Worm (Caenorhabditis elegans) whole organism, L4 larva: Measurements from ENCODE around the gene clec-67.
A peak's percentile ranks its signal among the peaks of the same experiment; 100 is the strongest.

ENCODE experiments used
- F26F4.8 ChIP-seq: fragments of 200-800 bp; sonication (Bioruptor generic); conservative IDR thresholded peaks from 2 replicates; pipeline ENCODE4 v1.3.6; 2022; ENCODE audit warnings: missing genetic modification characterization, missing compliant biosample characterization
- T20F7.1 ChIP-seq: fragments of 200-800 bp; sonication (Bioruptor generic); optimal IDR thresholded peaks from 2 replicates; lab custom pipeline; 2018; ENCODE audit warnings: mild to moderate bottlenecking, missing genetic modification characterization, missing compliant biosample characterization
- T26A8.4 ChIP-seq: fragments of 200-800 bp; sonication (Bioruptor generic); IDR thresholded peaks from 2 replicates; pipeline ENCODE4 v1.3.6; 2022; ENCODE audit warnings: missing genetic modification characterization, missing compliant biosample characterization
- arid-1 ChIP-seq: fragments of 200-800 bp; sonication (Bioruptor generic); conservative IDR thresholded peaks from 2 replicates; pipeline ENCODE4 v1.3.6; 2022; ENCODE audit warnings: missing genetic modification reagents, missing genetic modification characterization, missing compliant biosample characterization
- ceh-20 ChIP-seq: fragments of 200-800 bp; sonication (Bioruptor generic); IDR thresholded peaks from 2 replicates; pipeline ENCODE4 v1.3.6; 2022; ENCODE audit warnings: missing genetic modification reagents, missing genetic modification characterization, missing compliant biosample characterization
- ceh-44 ChIP-seq: fragments of 200-800 bp; sonication (Bioruptor generic); IDR thresholded peaks from 2 replicates; pipeline ENCODE4 v1.3.6; 2022; ENCODE audit warnings: missing genetic modification reagents, missing genetic modification characterization, missing compliant biosample characterization
- ceh-62 ChIP-seq: sonication (generic microtip); optimal IDR thresholded peaks from 2 replicates; lab custom pipeline; 2017; ENCODE audit warnings: missing biosample characterization, missing genetic modification characterization
- cey-2 ChIP-seq: sonication (generic microtip); optimal IDR thresholded peaks from 3 replicates; lab custom pipeline; 2017; ENCODE audit warnings: missing genetic modification characterization, mild to moderate bottlenecking, missing compliant biosample characterization, antibody characterized with exemption, borderline replicate concordance; ENCODE audit not compliant: insufficient read depth
- ctbp-1 ChIP-seq: fragments of 200-800 bp; sonication (Bioruptor generic); IDR thresholded peaks from 2 replicates; pipeline ENCODE4 v1.3.6; 2022; ENCODE audit warnings: missing genetic modification reagents, missing genetic modification characterization, missing compliant biosample characterization
- daf-12 ChIP-seq: fragments of 150-350 bp; optimal IDR thresholded peaks from 2 replicates; lab custom pipeline; 2014; ENCODE audit warnings: missing biosample characterization, missing genetic modification reagents, missing genetic modification characterization
- daf-16 ChIP-seq, 3 experiments: sonication (generic microtip); optimal IDR thresholded peaks; 2 replicates each; lab custom pipeline; 2016 to 2017; ENCODE audit warnings: missing genetic modification characterization in 3 of 3, missing genetic modification reagents in 3 of 3, mild to moderate bottlenecking in 2 of 3, missing compliant biosample characterization in 2 of 3, missing biosample characterization in 1 of 3, moderate library complexity in 1 of 3
- daf-19 ChIP-seq: fragments of 200-800 bp; sonication (Bioruptor generic); conservative IDR thresholded peaks from 2 replicates; pipeline ENCODE4 v1.3.6; 2022; ENCODE audit warnings: missing genetic modification characterization, missing compliant biosample characterization
- dmd-6 ChIP-seq: fragments of 200-800 bp; sonication (Bioruptor generic); IDR thresholded peaks from 2 replicates; pipeline ENCODE4 v1.3.6; 2022; ENCODE audit warnings: missing genetic modification reagents, missing genetic modification characterization, missing compliant biosample characterization
- dpl-1 ChIP-seq: fragments of 150-350 bp; optimal IDR thresholded peaks from 2 replicates; lab custom pipeline; 2014; ENCODE audit warnings: missing biosample characterization, missing genetic modification reagents, missing genetic modification characterization
- dve-1 ChIP-seq: sonication (generic microtip); optimal IDR thresholded peaks from 2 replicates; lab custom pipeline; 2017; ENCODE audit warnings: antibody characterized with exemption, mild to moderate bottlenecking, missing genetic modification characterization, missing compliant biosample characterization; ENCODE audit not compliant: insufficient read depth
- fos-1 ChIP-seq: fragments of 150-350 bp; optimal IDR thresholded peaks from 2 replicates; lab custom pipeline; 2014; ENCODE audit warnings: missing biosample characterization, missing genetic modification characterization
- hif-1 ChIP-seq, 2 experiments: sonication (generic microtip); optimal IDR thresholded peaks; 2 replicates each; lab custom pipeline; 2016 to 2017; ENCODE audit warnings: missing compliant biosample characterization in 2 of 2, missing genetic modification characterization in 2 of 2, missing genetic modification reagents in 2 of 2, missing genotype in 2 of 2, mild to moderate bottlenecking in 1 of 2
- hlh-11 ChIP-seq: fragments of 200-800 bp; sonication (Bioruptor generic); optimal IDR thresholded peaks from 2 replicates; lab custom pipeline; 2018; ENCODE audit warnings: mild to moderate bottlenecking, missing genetic modification characterization, missing compliant biosample characterization
- lin-1 ChIP-seq: fragments of 200-800 bp; sonication (Bioruptor generic); IDR thresholded peaks from 2 replicates; pipeline ENCODE4 v1.3.6; 2022; ENCODE audit warnings: missing genetic modification reagents, missing genetic modification characterization, missing compliant biosample characterization
- lin-29 ChIP-seq: fragments of 200-800 bp; sonication (Bioruptor generic); IDR thresholded peaks from 2 replicates; pipeline ENCODE4 v1.3.6; 2022; ENCODE audit warnings: missing genetic modification reagents, missing genetic modification characterization, missing compliant biosample characterization
- lin-38 ChIP-seq: fragments of 200-800 bp; sonication (Bioruptor generic); IDR thresholded peaks from 2 replicates; pipeline ENCODE4 v1.3.6; 2022; ENCODE audit warnings: missing genetic modification reagents, missing genetic modification characterization, missing compliant biosample characterization
- lir-3 ChIP-seq: sonication (generic microtip); optimal IDR thresholded peaks from 2 replicates; lab custom pipeline; 2016; ENCODE audit warnings: mild to moderate bottlenecking, missing genetic modification characterization, missing compliant biosample characterization
- lsy-2 ChIP-seq, 2 experiments: fragments of 150-350 bp in 1 of 2; sonication (generic microtip) in 1 of 2; optimal IDR thresholded peaks; 2 replicates each; lab custom pipeline; 2014 to 2017; ENCODE audit warnings: missing biosample characterization in 2 of 2, missing genetic modification characterization in 2 of 2
- mdl-1 ChIP-seq, 2 experiments: fragments of 150-350 bp in 1 of 2; sonication (generic microtip) in 1 of 2; optimal IDR thresholded peaks; 2 replicates each; lab custom pipeline; 2014 to 2017; ENCODE audit warnings: missing biosample characterization in 2 of 2, missing genetic modification characterization in 2 of 2
- mxl-3 ChIP-seq: fragments of 200-800 bp; sonication (Bioruptor generic); optimal IDR thresholded peaks from 2 replicates; lab custom pipeline; 2018; ENCODE audit warnings: mild to moderate bottlenecking, missing genetic modification characterization, missing compliant biosample characterization
- nhr-111 ChIP-seq: fragments of 200-800 bp; sonication (Bioruptor generic); optimal IDR thresholded peaks from 2 replicates; lab custom pipeline; 2018; ENCODE audit warnings: mild to moderate bottlenecking, missing genetic modification characterization, missing compliant biosample characterization
- nhr-28 ChIP-seq: fragments of 150-350 bp; optimal IDR thresholded peaks from 2 replicates; lab custom pipeline; 2014; ENCODE audit warnings: missing biosample characterization, missing genetic modification characterization
- nhr-41 ChIP-seq: fragments of 200-800 bp; sonication (Bioruptor generic); IDR thresholded peaks from 2 replicates; pipeline ENCODE4 v1.3.6; 2022; ENCODE audit warnings: missing genetic modification reagents, missing genetic modification characterization, missing compliant biosample characterization
- nhr-42 ChIP-seq: fragments of 200-800 bp; sonication (Bioruptor generic); IDR thresholded peaks from 2 replicates; pipeline ENCODE4 v1.3.6; 2022; ENCODE audit warnings: missing genetic modification characterization, missing compliant biosample characterization
- nhr-48 ChIP-seq: sonication (generic microtip); optimal IDR thresholded peaks from 2 replicates; lab custom pipeline; 2016; ENCODE audit warnings: mild to moderate bottlenecking, missing genetic modification characterization, missing compliant biosample characterization
- nhr-6 ChIP-seq: fragments of 150-350 bp; optimal IDR thresholded peaks from 2 replicates; lab custom pipeline; 2014; ENCODE audit warnings: missing biosample characterization, missing genetic modification characterization
- nhr-77 ChIP-seq: fragments of 150-350 bp; optimal IDR thresholded peaks from 2 replicates; lab custom pipeline; 2014; ENCODE audit warnings: missing biosample characterization, missing genetic modification characterization
- php-3 ChIP-seq: fragments of 200-800 bp; sonication (Bioruptor generic); IDR thresholded peaks from 2 replicates; pipeline ENCODE4 v1.3.6; 2022; ENCODE audit warnings: missing genetic modification reagents, missing genetic modification characterization, missing compliant biosample characterization
- pqm-1 ChIP-seq: sonication (generic microtip); optimal IDR thresholded peaks from 2 replicates; lab custom pipeline; 2017; ENCODE audit warnings: missing biosample characterization, missing genetic modification characterization
- sdz-12 ChIP-seq: fragments of 200-800 bp; sonication (Bioruptor generic); optimal IDR thresholded peaks from 2 replicates; lab custom pipeline; 2018; ENCODE audit warnings: mild to moderate bottlenecking, missing genetic modification characterization, missing compliant biosample characterization
- set-16 ChIP-seq: fragments of 200-800 bp; sonication (Bioruptor generic); IDR thresholded peaks from 2 replicates; pipeline ENCODE4 v1.3.6; 2022; ENCODE audit warnings: missing genetic modification reagents, missing genetic modification characterization, missing compliant biosample characterization
- spr-1 ChIP-seq: sonication (generic microtip); optimal IDR thresholded peaks from 2 replicates; lab custom pipeline; 2016; ENCODE audit warnings: mild to moderate bottlenecking, missing genetic modification characterization, missing compliant biosample characterization
- tag-97 ChIP-seq: fragments of 200-800 bp; sonication (Bioruptor generic); IDR thresholded peaks from 2 replicates; pipeline ENCODE4 v1.3.6; 2022; ENCODE audit warnings: missing genetic modification characterization, missing compliant biosample characterization
- unc-130 ChIP-seq: sonication (generic microtip); optimal IDR thresholded peaks from 2 replicates; lab custom pipeline; 2016; ENCODE audit warnings: missing genetic modification reagents, missing genetic modification characterization, missing compliant biosample characterization
- unc-62 ChIP-seq, 3 experiments: fragments of 150-350 bp in 1 of 3; sonication (generic microtip); optimal IDR thresholded peaks in 2 of 3; peaks in 1 of 3; 1 replicate in 1 of 3; 2 replicates in 2 of 3; lab custom pipeline; 2014 to 2017; ENCODE audit warnings: missing biosample characterization in 3 of 3, missing genetic modification characterization in 3 of 3, missing genetic modification reagents in 3 of 3, missing genotype in 1 of 3
- zfp-3 ChIP-seq: fragments of 200-800 bp; sonication (Bioruptor generic); conservative IDR thresholded peaks from 2 replicates; pipeline ENCODE4 v1.3.6; 2022; ENCODE audit warnings: missing genetic modification reagents, missing genetic modification characterization, missing compliant biosample characterization
- ztf-11 ChIP-seq: fragments of 150-350 bp; optimal IDR thresholded peaks from 2 replicates; lab custom pipeline; 2014; ENCODE audit warnings: missing biosample characterization, missing genetic modification characterization

clec-67 gene

ce11 chrIV:3921898-3922297 lies at the start of gene clec-67:
TSS of gene clec-67 (plus strand) at chrIV:3922165.
- TF ChIP-seq nhr-28 (tag; lab: Kevin White, UChicago) (peak; percentile 63), nhr-111 (no peak), mxl-3 (GFP tag; lab: Kevin White, UChicago) (peak; percentile 17), pqm-1 (tag; lab: Kevin White, UChicago) (peak; percentile 78), hlh-11 (peak; percentile 58), nhr-77 (tag; lab: Kevin White, UChicago) (peak; percentile 9), dve-1 (tag; lab: Kevin White, UChicago) (no peak), daf-16 (GFP tag; optimal IDR thresholded peaks at IDR 0.05; lab: Kevin White, UChicago) (no peak), daf-16 (tag; optimal IDR thresholded peaks at IDR 0.05; lab: Kevin White, UChicago) (peak; percentile 57)

- TF ChIP-seq zfp-3 (GFP tag; lab: Robert Waterston, UW) = 0 out of 2 replicates have a peak, but pooled peaks have one; percentile 12
- no peak for TF ChIP-seq arid-1 (GFP tag; lab: Robert Waterston, UW)
- no peak for TF ChIP-seq fos-1 (tag; lab: Kevin White, UChicago)
- no peak for TF ChIP-seq mxl-3 (GFP tag; lab: Kevin White, UChicago)
- peak in 1 of 2 experiments; percentile 81 for TF ChIP-seq unc-62 (GFP tag; optimal IDR thresholded peaks at IDR 0.05 in 1 of 2; lab: Kevin White, UChicago)
- no peak for TF ChIP-seq unc-62 (tag; optimal IDR thresholded peaks at IDR 0.05; lab: Kevin White, UChicago)
- TF ChIP-seq ctbp-1 (GFP tag; lab: Robert Waterston, UW) = no peak
- TF ChIP-seq daf-19 = no peak
- TF ChIP-seq ceh-44 (GFP tag; lab: Robert Waterston, UW) = no peak
- no peak for TF ChIP-seq dpl-1 (GFP tag; lab: Kevin White, UChicago)
- no peak for TF ChIP-seq lir-3
- TF ChIP-seq sdz-12 (GFP tag; lab: Kevin White, UChicago) = no peak
- TF ChIP-seq set-16 (GFP tag; lab: Robert Waterston, UW) = peak; percentile 81
- TF ChIP-seq lin-38 (GFP tag; lab: Robert Waterston, UW) = no peak
Measured at ce11 chrIV:3873195-3873594, 48.8 kb upstream of the clec-67 start.

ce11 chrIV:3873706-3874105 lies 48.3 kb upstream of the clec-67 start, which contains the start of gene F37C4.5:
TSS of gene F37C4.5 (minus strand) at chrIV:3873806.
- TF ChIP-seq cey-2 (tag; lab: Kevin White, UChicago) (no peak), T20F7.1 (GFP tag; lab: Kevin White, UChicago) (no peak), nhr-28 (tag; lab: Kevin White, UChicago) (no peak), hif-1 (tag; optimal IDR thresholded peaks at IDR 0.05; lab: Kevin White, UChicago) (no peak), pqm-1 (tag; lab: Kevin White, UChicago) (no peak), arid-1 (GFP tag; lab: Robert Waterston, UW) (no peak), T26A8.4 (GFP tag; lab: Robert Waterston, UW) (no peak), lin-1 (GFP tag; lab: Robert Waterston, UW) (no peak), lin-38 (GFP tag; lab: Robert Waterston, UW) (no peak), dve-1 (tag; lab: Kevin White, UChicago) (no peak), lsy-2 (tag; optimal IDR thresholded peaks at IDR 0.05; lab: Kevin White, UChicago) (no peak), nhr-42 (GFP tag; lab: Robert Waterston, UW) (no peak)

- TF ChIP-seq ceh-62 (tag; lab: Kevin White, UChicago) (no peak), php-3 (GFP tag; lab: Robert Waterston, UW) (no peak), nhr-41 (GFP tag; lab: Robert Waterston, UW) (no peak), ztf-11 (tag; lab: Kevin White, UChicago) (no peak), unc-62 (GFP tag; optimal IDR thresholded peaks at IDR 0.05 in 1 of 2; lab: Kevin White, UChicago) (no peak), unc-62 (tag; optimal IDR thresholded peaks at IDR 0.05; lab: Kevin White, UChicago) (no peak), dpl-1 (GFP tag; lab: Kevin White, UChicago) (peak; percentile 34), nhr-6 (tag; lab: Kevin White, UChicago) (peak; percentile 63), F26F4.8 (GFP tag; lab: Robert Waterston, UW) (no peak), tag-97 (GFP tag; lab: Robert Waterston, UW) (no peak), arid-1 (GFP tag; lab: Robert Waterston, UW) (no peak), mdl-1 (tag; optimal IDR thresholded peaks at IDR 0.05; lab: Kevin White, UChicago) (peak in 1 of 2 experiments; percentile 8), spr-1 (no peak), daf-12 (no peak), nhr-48 (tag; lab: Kevin White, UChicago) (no peak), lin-29 (no peak), dmd-6 (GFP tag; lab: Robert Waterston, UW) (peak; percentile 64), nhr-111 (no peak), ceh-20 (GFP tag; lab: Robert Waterston, UW) (no peak), unc-130 (no peak)
Measured at ce11 chrIV:3874417-3874816, 47.5 kb upstream of the clec-67 start.
